Fruit fly (Drosophila melanogaster) whole organism, embryonic: ENCODE measurements around the gene CrzR.
A peak's percentile ranks its signal among the peaks of the same experiment; 100 is the strongest.

Experiments
- Ada2b ChIP-seq: fragments of 200-800 bp; sonication (Bioruptor generic); IDR thresholded peaks from 2 replicates; pipeline ENCODE4 v1.3.6; 2022; ENCODE audit warnings: missing biosample characterization, missing genetic modification characterization
- Atf6 ChIP-seq: fragments of 200-800 bp; sonication (Bioruptor generic); IDR thresholded peaks from 2 replicates; pipeline ENCODE4 v1.3.6; 2022; ENCODE audit warnings: missing biosample characterization, missing genetic modification characterization
- CG11093 ChIP-seq: fragments of 200-800 bp; sonication (Bioruptor generic); IDR thresholded peaks from 3 replicates; pipeline ENCODE4 v1.3.6; 2022; ENCODE audit warnings: missing biosample characterization, missing genetic modification characterization
- CG11398 ChIP-seq: fragments of 200-800 bp; sonication (Bioruptor generic); optimal IDR thresholded peaks from 2 replicates; lab custom pipeline; 2016; ENCODE audit warnings: missing biosample characterization, missing genetic modification characterization
- CG12219 ChIP-seq: fragments of 200-800 bp; sonication (Bioruptor generic); optimal IDR thresholded peaks from 3 replicates; lab custom pipeline; 2018; ENCODE audit warnings: missing biosample characterization, mild to moderate bottlenecking, missing genetic modification characterization
- CG12769 ChIP-seq: fragments of 200-800 bp; sonication (Bioruptor generic); optimal IDR thresholded peaks from 2 replicates; lab custom pipeline; 2019; ENCODE audit warnings: missing biosample characterization, mild to moderate bottlenecking, missing genetic modification characterization, moderate library complexity
- CG14710 ChIP-seq: fragments of 200-800 bp; sonication (Bioruptor generic); optimal IDR thresholded peaks from 3 replicates; lab custom pipeline; 2019; ENCODE audit warnings: missing biosample characterization, mild to moderate bottlenecking, missing genetic modification characterization, moderate library complexity
- CG15073 ChIP-seq: fragments of 200-800 bp; sonication (Bioruptor generic); optimal IDR thresholded peaks from 2 replicates; lab custom pipeline; 2016; ENCODE audit warnings: missing biosample characterization, missing genetic modification characterization
- CG15479 ChIP-seq: fragments of 200-800 bp; sonication (Bioruptor generic); optimal IDR thresholded peaks from 3 replicates; lab custom pipeline; 2019; ENCODE audit warnings: missing biosample characterization, mild to moderate bottlenecking, missing genetic modification characterization, moderate library complexity
- CG1647 ChIP-seq: fragments of 200-800 bp; sonication (Bioruptor generic); optimal IDR thresholded peaks from 3 replicates; lab custom pipeline; 2016; ENCODE audit warnings: missing biosample characterization, missing genetic modification characterization
- CG18476 ChIP-seq: fragments of 200-800 bp; sonication (Bioruptor generic); optimal IDR thresholded peaks from 2 replicates; lab custom pipeline; 2016; ENCODE audit warnings: missing biosample characterization, mild to moderate bottlenecking, missing genetic modification characterization
- CG18599 ChIP-seq: fragments of 200-800 bp; sonication (Bioruptor generic); optimal IDR thresholded peaks from 3 replicates; lab custom pipeline; 2017; ENCODE audit warnings: missing biosample characterization, missing genetic modification characterization, mild to moderate bottlenecking, moderate library complexity, missing genetic modification reagents
- CG2712 ChIP-seq: fragments of 200-800 bp; optimal IDR thresholded peaks from 3 replicates; lab custom pipeline; 2019; ENCODE audit warnings: missing biosample characterization, mild to moderate bottlenecking, missing genetic modification characterization, moderate library complexity
- CG32532 ChIP-seq: fragments of 200-800 bp; sonication (Bioruptor generic); IDR thresholded peaks from 2 replicates; pipeline ENCODE4 v1.3.6; 2022; ENCODE audit warnings: missing biosample characterization, missing genetic modification characterization
- CG3995 ChIP-seq: fragments of 200-800 bp; sonication (Bioruptor generic); optimal IDR thresholded peaks from 3 replicates; lab custom pipeline; 2016; ENCODE audit warnings: missing biosample characterization, missing genetic modification characterization
- CG4854 ChIP-seq: fragments of 200-800 bp; sonication (Bioruptor generic); optimal IDR thresholded peaks from 2 replicates; lab custom pipeline; 2016; ENCODE audit warnings: missing biosample characterization, missing genetic modification characterization, inconsistent platforms
- CG6654 ChIP-seq: fragments of 200-800 bp; sonication (Bioruptor generic); optimal IDR thresholded peaks from 2 replicates; lab custom pipeline; 2017; ENCODE audit warnings: missing biosample characterization, mild to moderate bottlenecking, missing genetic modification characterization
- CG7372 ChIP-seq: fragments of 200-800 bp; sonication (Bioruptor generic); IDR thresholded peaks from 2 replicates; pipeline ENCODE4 v1.3.6; 2022; ENCODE audit warnings: missing biosample characterization, missing genetic modification characterization
- CG7745 ChIP-seq: fragments of 200-800 bp; sonication (Bioruptor generic); optimal IDR thresholded peaks from 2 replicates; lab custom pipeline; 2018; ENCODE audit warnings: missing biosample characterization, mild to moderate bottlenecking, missing genetic modification characterization, moderate library complexity
- D19B ChIP-seq: fragments of 200-800 bp; sonication (Bioruptor generic); optimal IDR thresholded peaks from 2 replicates; lab custom pipeline; 2017; ENCODE audit warnings: missing biosample characterization, mild to moderate bottlenecking, missing genetic modification characterization
- Deaf1 ChIP-seq: fragments of 200-800 bp; optimal IDR thresholded peaks from 3 replicates; lab custom pipeline; 2019; ENCODE audit warnings: missing biosample characterization, mild to moderate bottlenecking, missing genetic modification characterization, moderate library complexity
- E2f2 ChIP-seq: fragments of 200-800 bp; sonication (Bioruptor generic); IDR thresholded peaks from 2 replicates; pipeline ENCODE4 v1.3.6; 2022; ENCODE audit warnings: missing biosample characterization, missing genetic modification characterization
- MESR4 ChIP-seq: fragments of 200-800 bp; sonication (Bioruptor generic); optimal IDR thresholded peaks from 2 replicates; lab custom pipeline; 2018; ENCODE audit warnings: missing biosample characterization, mild to moderate bottlenecking, missing genetic modification characterization, moderate library complexity
- MTF-1 ChIP-seq: fragments of 200-800 bp; sonication (Bioruptor generic); optimal IDR thresholded peaks from 2 replicates; lab custom pipeline; 2018; ENCODE audit warnings: missing biosample characterization, mild to moderate bottlenecking, missing genetic modification characterization, borderline replicate concordance
- Nf-YC ChIP-seq: fragments of 200-800 bp; optimal IDR thresholded peaks from 3 replicates; lab custom pipeline; 2019; ENCODE audit warnings: missing biosample characterization, mild to moderate bottlenecking, missing genetic modification characterization, moderate library complexity
- Opbp ChIP-seq: fragments of 200-800 bp; sonication (Bioruptor generic); IDR thresholded peaks from 3 replicates; pipeline ENCODE4 v1.3.6; 2022; ENCODE audit warnings: missing biosample characterization, missing genetic modification characterization; ENCODE audit not compliant: partially characterized antibody
- Optix ChIP-seq: fragments of 200-800 bp; sonication (Bioruptor generic); IDR thresholded peaks from 3 replicates; pipeline ENCODE4 v1.3.6; 2022; ENCODE audit warnings: missing biosample characterization, missing genetic modification characterization
- Scr ChIP-seq: fragments of 200-800 bp; sonication (Bioruptor generic); IDR thresholded peaks from 2 replicates; pipeline ENCODE4 v1.3.6; 2022; ENCODE audit warnings: missing biosample characterization, missing genetic modification characterization; ENCODE audit not compliant: partially characterized antibody
- corto ChIP-seq: fragments of 200-800 bp; sonication (Bioruptor generic); optimal IDR thresholded peaks from 2 replicates; lab custom pipeline; 2016; ENCODE audit warnings: missing biosample characterization, mild to moderate bottlenecking, missing genetic modification characterization, moderate library complexity
- dpn ChIP-seq, 2 experiments: fragments of 200-800 bp; sonication (Bioruptor generic); optimal IDR thresholded peaks; 3 replicates each; lab custom pipeline; 2016; ENCODE audit warnings: missing biosample characterization in 2 of 2, missing genetic modification characterization in 2 of 2
- emc ChIP-seq: fragments of 200-800 bp; sonication (Bioruptor generic); optimal IDR thresholded peaks from 2 replicates; lab custom pipeline; 2016; ENCODE audit warnings: missing biosample characterization, missing genetic modification characterization
- gem ChIP-seq: fragments of 200-800 bp; sonication (Bioruptor generic); optimal IDR thresholded peaks from 2 replicates; lab custom pipeline; 2019; ENCODE audit warnings: missing biosample characterization, mild to moderate bottlenecking, missing genetic modification characterization, moderate library complexity
- gsb-n ChIP-seq: fragments of 200-800 bp; sonication (Bioruptor generic); optimal IDR thresholded peaks from 3 replicates; lab custom pipeline; 2018; ENCODE audit warnings: missing biosample characterization, mild to moderate bottlenecking, missing genetic modification characterization
- jing ChIP-seq: fragments of 200-800 bp; sonication (Bioruptor generic); optimal IDR thresholded peaks from 2 replicates; lab custom pipeline; 2018; ENCODE audit warnings: missing biosample characterization, mild to moderate bottlenecking, missing genetic modification characterization
- kah ChIP-seq: fragments of 200-800 bp; sonication (Bioruptor generic); optimal IDR thresholded peaks from 2 replicates; lab custom pipeline; 2018; ENCODE audit warnings: missing biosample characterization, mild to moderate bottlenecking, missing genetic modification characterization
- kni ChIP-seq: fragments of 200-800 bp; sonication (Bioruptor generic); optimal IDR thresholded peaks from 3 replicates; lab custom pipeline; 2017; ENCODE audit warnings: mild to moderate bottlenecking, missing biosample characterization, missing genetic modification reagents, missing genetic modification characterization
- lbe ChIP-seq: fragments of 200-800 bp; sonication (Bioruptor generic); optimal IDR thresholded peaks from 2 replicates; lab custom pipeline; 2016; ENCODE audit warnings: missing biosample characterization, mild to moderate bottlenecking, missing genetic modification characterization
- mam ChIP-seq: fragments of 200-800 bp; sonication (Bioruptor generic); optimal IDR thresholded peaks from 3 replicates; lab custom pipeline; 2016; ENCODE audit warnings: missing biosample characterization, missing genetic modification characterization
- nerfin-1 ChIP-seq: fragments of 200-800 bp; sonication (Bioruptor generic); optimal IDR thresholded peaks from 3 replicates; lab custom pipeline; 2019; ENCODE audit warnings: missing biosample characterization, mild to moderate bottlenecking, missing genetic modification characterization, moderate library complexity
- nerfin-2 ChIP-seq: fragments of 200-800 bp; sonication (Bioruptor generic); IDR thresholded peaks from 2 replicates; pipeline ENCODE4 v1.3.6; 2022; ENCODE audit warnings: missing biosample characterization, missing genetic modification characterization; ENCODE audit not compliant: partially characterized antibody
- oc ChIP-seq: fragments of 200-800 bp; sonication (Bioruptor generic); optimal IDR thresholded peaks from 2 replicates; lab custom pipeline; 2018; ENCODE audit warnings: missing biosample characterization, mild to moderate bottlenecking, missing genetic modification characterization, moderate library complexity
- prd ChIP-seq, 3 experiments: fragments of >200 bp in 2 of 3; fragments of 200-800 bp in 1 of 3; sonication (Bioruptor generic) in 1 of 3; optimal IDR thresholded peaks in 2 of 3; IDR thresholded peaks in 1 of 3; 2 replicates in 2 of 3; 3 replicates in 1 of 3; pipeline versions ENCODE4 v1.3.6 to Lab custom; 2017 to 2022; ENCODE audit warnings: missing biosample characterization in 1 of 3, missing genetic modification characterization in 1 of 3
- scrt ChIP-seq: fragments of 200-800 bp; sonication (Bioruptor generic); optimal IDR thresholded peaks from 2 replicates; lab custom pipeline; 2018; ENCODE audit warnings: missing biosample characterization, mild to moderate bottlenecking, missing genetic modification characterization, moderate library complexity
- slbo ChIP-seq: fragments of 200-800 bp; sonication (Bioruptor generic); IDR thresholded peaks from 2 replicates; pipeline ENCODE4 v1.3.6; 2022; ENCODE audit warnings: missing biosample characterization, missing genetic modification characterization
- so ChIP-seq: fragments of 200-800 bp; sonication (Bioruptor generic); IDR thresholded peaks from 3 replicates; pipeline ENCODE4 v1.3.6; 2022; ENCODE audit warnings: missing biosample characterization, missing genetic modification characterization
- unc-4 ChIP-seq: fragments of 200-800 bp; sonication (Bioruptor generic); IDR thresholded peaks from 2 replicates; pipeline ENCODE4 v1.3.6; 2022; ENCODE audit warnings: missing biosample characterization, missing genetic modification characterization; ENCODE audit not compliant: partially characterized antibody
- yki ChIP-seq: fragments of >200 bp; optimal IDR thresholded peaks from 3 replicates; lab custom pipeline; 2018
- z ChIP-seq: fragments of 200-800 bp; sonication (Bioruptor generic); IDR thresholded peaks from 3 replicates; pipeline ENCODE4 v1.3.6; 2022; ENCODE audit warnings: missing biosample characterization, missing genetic modification characterization

The CrzR gene

DNA sequence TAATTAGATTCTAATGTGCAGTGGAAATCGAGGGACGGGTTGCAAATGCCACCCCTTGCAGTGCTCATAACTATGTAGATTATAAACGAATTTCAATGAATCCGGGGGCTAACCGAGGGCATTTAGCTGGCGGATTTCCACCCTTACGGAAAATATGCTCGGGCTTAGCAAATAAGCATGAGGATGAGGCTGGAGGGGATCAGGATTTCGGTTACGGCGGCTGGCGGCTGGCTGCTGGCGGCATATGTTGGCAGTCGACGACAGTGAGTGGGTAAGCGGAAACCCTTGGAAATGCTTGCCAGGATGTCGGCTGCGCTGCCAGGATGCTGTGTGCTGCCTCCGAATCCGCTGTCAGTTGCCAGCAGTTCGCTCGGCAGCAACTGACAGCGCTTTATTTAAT, 56.7 kb downstream of the CrzR start (continued):
- TF ChIP-seq kah (GFP tag; lab: Kevin White, UChicago) (no peak), CG14710 (tag; lab: Kevin White, UChicago) (no peak), dpn (GFP tag; optimal IDR thresholded peaks at IDR 0.05; lab: Kevin White, UChicago) (no peak), MESR4 (GFP tag; lab: Kevin White, UChicago) (no peak), gem (tag; lab: Kevin White, UChicago) (no peak), Ada2b (GFP tag; lab: Robert Waterston, UW) (no peak), D19B (no peak), slbo (GFP tag; lab: Robert Waterston, UW) (no peak), CG18599 (GFP tag; lab: Kevin White, UChicago) (no peak), nerfin-2 (GFP tag; lab: Robert Waterston, UW) (no peak), oc (tag; lab: Kevin White, UChicago) (peak; percentile 66), CG11398 (GFP tag; lab: Kevin White, UChicago) (no peak)
- TF ChIP-seq, all 482 proteins: peak for 10

DNA sequence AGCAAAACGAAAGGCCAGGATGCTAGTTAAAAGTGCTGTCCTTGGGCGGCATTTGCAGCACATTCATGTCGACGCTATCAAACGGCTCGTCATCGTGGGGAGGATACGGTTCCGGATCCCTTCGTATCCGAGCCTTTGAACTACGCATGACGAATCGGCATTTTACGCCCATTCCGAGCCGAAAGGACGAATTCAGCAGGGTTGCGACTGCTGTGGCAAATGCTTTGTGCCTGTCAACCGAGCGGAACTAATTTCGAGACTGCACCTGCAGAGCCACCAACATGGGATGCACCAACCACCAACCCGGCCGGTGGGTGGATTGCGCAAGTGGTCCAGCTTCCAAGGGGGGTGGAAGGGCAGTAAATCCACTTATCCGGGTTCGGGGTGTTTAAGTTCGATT, 60.8 kb downstream of the CrzR start:
- TF ChIP-seq gsb-n (tag; lab: Kevin White, UChicago) (peak; percentile 98), prd (optimal IDR thresholded peaks at IDR 0.05; lab: Kevin White, UChicago) (no peak), prd (GFP tag; IDR thresholded peaks at IDR 0.05; lab: Robert Waterston, UW) (peak; percentile 28; the same call in 1 of the 3 replicates), MTF-1 (GFP tag; lab: Kevin White, UChicago) (no peak), nerfin-1 (peak; percentile 50), Deaf1 (tag; lab: Kevin White, UChicago) (peak; percentile 27)

DNA sequence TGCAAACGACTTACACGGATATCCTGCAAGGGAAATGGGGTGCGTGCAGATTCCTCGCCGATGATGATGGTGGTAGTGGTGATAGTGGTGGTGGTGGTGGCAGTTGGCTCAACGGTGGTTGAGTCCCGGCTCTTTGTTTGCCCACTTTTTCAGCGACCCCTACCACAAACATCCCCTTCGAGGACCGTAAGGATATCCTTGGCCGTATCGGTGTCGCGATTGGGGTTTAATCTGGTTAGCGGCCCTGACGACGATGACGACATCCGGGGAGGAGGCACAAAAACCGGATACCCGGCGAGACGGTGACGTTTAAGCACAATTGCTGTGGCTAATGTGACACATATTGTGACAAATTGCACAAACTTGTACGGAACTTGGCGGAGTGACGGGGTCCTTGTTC, 61.7 kb downstream of the CrzR start:
- TF ChIP-seq corto (no peak), CG4854 (GFP tag; lab: Kevin White, UChicago) (no peak), Atf6 (GFP tag; lab: Robert Waterston, UW) (no peak), emc (GFP tag; lab: Kevin White, UChicago) (no peak), CG6654 (GFP tag; lab: Kevin White, UChicago) (no peak), CG7372 (GFP tag; lab: Robert Waterston, UW) (no peak), scrt (GFP tag; lab: Kevin White, UChicago) (no peak), CG12769 (no peak), CG1647 (GFP tag; lab: Kevin White, UChicago) (no peak), Optix (GFP tag; lab: Robert Waterston, UW) (no peak), CG12219 (no peak), CG15073 (no peak), Scr (GFP tag; lab: Robert Waterston, UW) (no peak), CG32532 (GFP tag; lab: Robert Waterston, UW) (no peak), unc-4 (GFP tag; lab: Robert Waterston, UW) (no peak), mam (GFP tag; lab: Kevin White, UChicago) (no peak), yki (lab: Kevin White, UChicago) (no peak), CG11093 (GFP tag; lab: Robert Waterston, UW) (no peak), CG15479 (GFP tag; lab: Kevin White, UChicago) (no peak), CG18476 (no peak), lbe (no peak), E2f2 (GFP tag; lab: Robert Waterston, UW) (no peak), so (no peak), Opbp (GFP tag; lab: Robert Waterston, UW) (no peak), CG7745 (no peak), CG2712 (tag; lab: Kevin White, UChicago) (no peak), CG3995 (no peak), Nf-YC (tag; lab: Kevin White, UChicago) (peak; percentile 53), z (GFP tag; lab: Robert Waterston, UW) (no peak), jing (GFP tag; lab: Kevin White, UChicago) (no peak), kni (GFP tag; lab: Kevin White, UChicago) (peak; percentile 17)
